Worm (Caenorhabditis elegans) whole organism, young adult: ENCODE data around the gene lgc-15.

ENCODE experiments used
- F10E7.11 ChIP-seq: sonication (generic microtip); optimal IDR thresholded peaks from 2 replicates; lab custom pipeline; 2017; ENCODE audit warnings: mild to moderate bottlenecking, missing genetic modification characterization, moderate library complexity, missing compliant biosample characterization
- F37B4.10 ChIP-seq: fragments of 200-800 bp; sonication (Bioruptor generic); IDR thresholded peaks from 2 replicates; pipeline ENCODE4 v1.3.6; 2022; ENCODE audit warnings: missing genetic modification characterization, missing compliant biosample characterization
- efl-1 ChIP-seq: fragments of 150-350 bp; optimal IDR thresholded peaks from 2 replicates; lab custom pipeline; 2014; ENCODE audit warnings: missing biosample characterization, missing genetic modification reagents, missing genetic modification characterization
- hmg-1.2 ChIP-seq: fragments of 200-800 bp; sonication (Bioruptor generic); IDR thresholded peaks from 2 replicates; pipeline ENCODE4 v1.3.6; 2022; ENCODE audit warnings: missing genetic modification reagents, missing genetic modification characterization, missing compliant biosample characterization
- nfya-2 ChIP-seq: fragments of 200-800 bp; sonication (Bioruptor generic); IDR thresholded peaks from 2 replicates; pipeline ENCODE4 v1.3.6; 2022; ENCODE audit warnings: missing genetic modification reagents, missing genetic modification characterization, missing compliant biosample characterization
- tlf-1 ChIP-seq: fragments of 200-800 bp; sonication (Bioruptor generic); optimal IDR thresholded peaks from 2 replicates; lab custom pipeline; 2018; ENCODE audit warnings: mild to moderate bottlenecking, missing genetic modification characterization, missing compliant biosample characterization
- xnd-1 ChIP-seq: sonication (generic microtip); optimal IDR thresholded peaks from 2 replicates; lab custom pipeline; 2016; ENCODE audit warnings: missing genotype, missing genetic modification reagents, missing genetic modification characterization, missing compliant biosample characterization

ce11 chrX:12162659-12163058 lies 48.5 kb downstream of the lgc-15 start:
- TF ChIP-seq tlf-1 (no peak), efl-1 (no peak), F10E7.11 (no peak), nfya-2 (GFP tag; lab: Robert Waterston, UW) (no peak), hmg-1.2 (no peak), F37B4.10 (no peak), xnd-1 (no peak)
